Fruit fly (Drosophila melanogaster): Measurements from ENCODE around the gene CG3402.
A peak's percentile ranks its signal among the peaks of the same experiment; 100 is the strongest.

CG3402 gene

dm6 chr3L:640324-640974 is 12.2 kb downstream of the CG3402 start (continued):
- TF ChIP-seq CG7271 (tag; optimal IDR thresholded peaks at IDR 0.05): peak; percentile 60
- TF ChIP-seq CG4282 (GFP tag; optimal IDR thresholded peaks at IDR 0.05): no peak
- peak; percentile 86 for TF ChIP-seq CG16815 (GFP tag; optimal IDR thresholded peaks at IDR 0.05)
- TF ChIP-seq Dp (GFP tag; optimal IDR thresholded peaks at IDR 0.05): no peak
- peak in 1 of 3 experiments; percentile 92 for TF ChIP-seq lola (GFP tag; optimal IDR thresholded peaks at IDR 0.05)
- TF ChIP-seq CG7745 (tag; optimal IDR thresholded peaks at IDR 0.05): peak; percentile 54
- TF ChIP-seq her (GFP tag; optimal IDR thresholded peaks at IDR 0.05): peak; percentile 86
- peak; percentile 90 for TF ChIP-seq trem (tag; optimal IDR thresholded peaks at IDR 0.05)
- TF ChIP-seq oc (tag; optimal IDR thresholded peaks at IDR 0.05): peak; percentile 81
- TF ChIP-seq CG8944 (GFP tag; optimal IDR thresholded peaks at IDR 0.05): peak; percentile 77
- peak; percentile 76 for TF ChIP-seq CG13624 (GFP tag; optimal IDR thresholded peaks at IDR 0.05)
- TF ChIP-seq Stat92E (GFP tag; optimal IDR thresholded peaks at IDR 0.05): peak in 1 of 3 experiments; percentile 90
- no peak for TF ChIP-seq CG42726 (GFP tag; IDR thresholded peaks at IDR 0.05; ENCODE audit: partially characterized antibody)
- TF ChIP-seq sc (optimal IDR thresholded peaks at IDR 0.05): no peak
- TF ChIP-seq sc (GFP tag; optimal IDR thresholded peaks at IDR 0.05): peak; percentile 69
- TF ChIP-seq CG11504 (tag; optimal IDR thresholded peaks at IDR 0.05): peak; percentile 84
- no peak for TF ChIP-seq CG11456 (GFP tag; IDR thresholded peaks at IDR 0.05)
- TF ChIP-seq yki (optimal IDR thresholded peaks at IDR 0.05): no peak
- peak; percentile 83 for TF ChIP-seq Ptx1 (GFP tag; IDR thresholded peaks at IDR 0.05)
- TF ChIP-seq cad (GFP tag; optimal IDR thresholded peaks at IDR 0.05): peak; percentile 15
- TF ChIP-seq pho (GFP tag; optimal IDR thresholded peaks at IDR 0.05): peak; percentile 73
- TF ChIP-seq toy (GFP tag; IDR thresholded peaks at IDR 0.05): no peak
- no peak for TF ChIP-seq h (optimal IDR thresholded peaks at IDR 0.05)
- TF ChIP-seq CG17912 (GFP tag; optimal IDR thresholded peaks at IDR 0.05): no peak
- TF ChIP-seq CG3847 (GFP tag; IDR thresholded peaks at IDR 0.05): peak; percentile 61
- peak; percentile 93 for TF ChIP-seq Ets65A (GFP tag)
- TF ChIP-seq CG8924 (tag; optimal IDR thresholded peaks at IDR 0.05): peak; percentile 88
- peak; percentile 41 for TF ChIP-seq CG12071 (GFP tag; optimal IDR thresholded peaks at IDR 0.05)
- TF ChIP-seq NK7.1 (GFP tag; optimal IDR thresholded peaks at IDR 0.05): peak; percentile 69
- peak; percentile 76 to 87 for TF ChIP-seq tll (GFP tag; optimal IDR thresholded peaks at IDR 0.05)
- TF ChIP-seq Bgb (GFP tag; IDR thresholded peaks at IDR 0.05; ENCODE audit: partially characterized antibody): 0 out of 2 replicates have a peak, but pooled peaks have one; percentile 15
- TF ChIP-seq CG12104 (GFP tag; optimal IDR thresholded peaks at IDR 0.05): peak; percentile 61
- peak; percentile 87 for TF ChIP-seq Chrac-16 (GFP tag; optimal IDR thresholded peaks at IDR 0.05)
- peak; percentile 81 for TF ChIP-seq Bdp1 (GFP tag; optimal IDR thresholded peaks at IDR 0.05)
- peak; percentile 44 for TF ChIP-seq kah (GFP tag; optimal IDR thresholded peaks at IDR 0.05)
- TF ChIP-seq CG17612 (GFP tag; IDR thresholded peaks at IDR 0.05): 0 out of 2 replicates have a peak, but pooled peaks have one; percentile 7
- peak; percentile 58 for TF ChIP-seq Myb (GFP tag; optimal IDR thresholded peaks at IDR 0.05)
- TF ChIP-seq z (GFP tag; IDR thresholded peaks at IDR 0.05): peak; percentile 7; the same call in 1 of the 3 replicates
- no peak for TF ChIP-seq D (optimal IDR thresholded peaks at IDR 0.05)
- peak; percentile 90 for TF ChIP-seq D (GFP tag; optimal IDR thresholded peaks at IDR 0.05)
- peak; percentile 7; the same call in 1 of the 2 replicates for TF ChIP-seq CG4360 (GFP tag; IDR thresholded peaks at IDR 0.05)
- TF ChIP-seq tup (GFP tag; optimal IDR thresholded peaks at IDR 0.05): peak; percentile 18
- no peak for TF ChIP-seq Lpt (GFP tag; optimal IDR thresholded peaks at IDR 0.05)
- peak; percentile 84 for TF ChIP-seq CG8388 (GFP tag; optimal IDR thresholded peaks at IDR 0.05)
- TF ChIP-seq CG10654 (GFP tag; optimal IDR thresholded peaks at IDR 0.05): peak; percentile 75
- peak; percentile 73 to 81 for TF ChIP-seq Hr51 (GFP tag; optimal IDR thresholded peaks at IDR 0.05)
- no peak for TF ChIP-seq Taf1 (GFP tag; IDR thresholded peaks at IDR 0.05)
- peak; percentile 76 for TF ChIP-seq CG1647 (GFP tag; optimal IDR thresholded peaks at IDR 0.05)
- peak; percentile 82 for TF ChIP-seq CG7786 (GFP tag; optimal IDR thresholded peaks at IDR 0.05)
- peak; percentile 48 for TF ChIP-seq CG14014 (GFP tag; IDR thresholded peaks at IDR 0.05)

Measured in whole organism, embryonic.